Worm (Caenorhabditis elegans) whole organism, L3 larva: ENCODE data around the gene mog-1.

Experiments
- R02D3.7 ChIP-seq: fragments of 150-350 bp; optimal IDR thresholded peaks from 2 replicates; lab custom pipeline; 2014; ENCODE audit warnings: missing biosample characterization, missing genetic modification characterization
- aly-2 ChIP-seq: fragments of 150-350 bp; optimal IDR thresholded peaks from 2 replicates; lab custom pipeline; 2014; ENCODE audit warnings: missing biosample characterization, missing genetic modification characterization
- ama-1 ChIP-seq: fragments of 150-350 bp; optimal IDR thresholded peaks from 2 replicates; lab custom pipeline; 2018
- ceh-16 ChIP-seq: sonication (generic microtip); optimal IDR thresholded peaks from 2 replicates; lab custom pipeline; 2017; ENCODE audit warnings: missing biosample characterization, missing genetic modification characterization
- ceh-28 ChIP-seq: fragments of 150-350 bp; optimal IDR thresholded peaks from 2 replicates; lab custom pipeline; 2014; ENCODE audit warnings: missing biosample characterization, missing genetic modification reagents, missing genetic modification characterization
- ceh-9 ChIP-seq: sonication (generic microtip); optimal IDR thresholded peaks from 2 replicates; lab custom pipeline; 2018; ENCODE audit warnings: missing biosample characterization, missing genetic modification characterization
- daf-12 ChIP-seq: fragments of 150-350 bp; optimal IDR thresholded peaks from 2 replicates; lab custom pipeline; 2014; ENCODE audit warnings: missing biosample characterization, missing genetic modification reagents, missing genetic modification characterization
- egl-5 ChIP-seq: fragments of 150-350 bp; optimal IDR thresholded peaks from 2 replicates; lab custom pipeline; 2017; ENCODE audit warnings: missing biosample characterization, missing genetic modification reagents, missing genetic modification characterization, inconsistent platforms
- elt-1 ChIP-seq: fragments of 150-350 bp; optimal IDR thresholded peaks from 2 replicates; lab custom pipeline; 2014; ENCODE audit warnings: missing biosample characterization, missing genetic modification characterization
- elt-2 ChIP-seq: sonication (generic microtip); optimal IDR thresholded peaks from 2 replicates; lab custom pipeline; 2016; ENCODE audit warnings: missing genetic modification reagents, mild to moderate bottlenecking, missing genetic modification characterization, missing compliant biosample characterization
- eor-1 ChIP-seq, 2 experiments: fragments of 150-350 bp; optimal IDR thresholded peaks; 2 replicates each; lab custom pipeline; 2014 to 2018; ENCODE audit warnings: missing biosample characterization in 2 of 2, missing genetic modification characterization in 2 of 2
- fkh-10 ChIP-seq: sonication (generic microtip); optimal IDR thresholded peaks from 2 replicates; lab custom pipeline; 2017; ENCODE audit warnings: missing biosample characterization, missing genetic modification reagents, missing genetic modification characterization
- fkh-2 ChIP-seq: fragments of 150-350 bp; optimal IDR thresholded peaks from 2 replicates; lab custom pipeline; 2014; ENCODE audit warnings: missing biosample characterization, missing genetic modification reagents, missing genetic modification characterization
- fos-1 ChIP-seq: fragments of 150-350 bp; optimal IDR thresholded peaks from 2 replicates; lab custom pipeline; 2014; ENCODE audit warnings: missing biosample characterization, missing genetic modification characterization
- jun-1 ChIP-seq: fragments of 150-350 bp; optimal IDR thresholded peaks from 2 replicates; lab custom pipeline; 2014; ENCODE audit warnings: missing biosample characterization, missing genetic modification reagents, missing genetic modification characterization
- lin-39 ChIP-seq: fragments of 150-350 bp; optimal IDR thresholded peaks from 2 replicates; lab custom pipeline; 2018; ENCODE audit warnings: missing biosample characterization, missing genetic modification reagents, missing genetic modification characterization
- lsy-12 ChIP-seq: sonication (generic microtip); optimal IDR thresholded peaks from 2 replicates; lab custom pipeline; 2016; ENCODE audit warnings: mild to moderate bottlenecking, missing genetic modification characterization, missing compliant biosample characterization
- mdl-1 ChIP-seq: fragments of 150-350 bp; optimal IDR thresholded peaks from 2 replicates; lab custom pipeline; 2014; ENCODE audit warnings: missing biosample characterization, missing genetic modification characterization
- mml-1 ChIP-seq: fragments of 150-350 bp; sonication (generic microtip); optimal IDR thresholded peaks from 3 replicates; lab custom pipeline; 2014; ENCODE audit warnings: missing biosample characterization, missing genetic modification characterization
- nfya-1 ChIP-seq: sonication (generic microtip); optimal IDR thresholded peaks from 2 replicates; lab custom pipeline; 2017; ENCODE audit warnings: missing genetic modification characterization, mild to moderate bottlenecking, missing compliant biosample characterization, antibody characterized with exemption, moderate library complexity; ENCODE audit not compliant: insufficient read depth
- nhr-12 ChIP-seq: fragments of 150-350 bp; optimal IDR thresholded peaks from 2 replicates; lab custom pipeline; 2014; ENCODE audit warnings: missing biosample characterization, missing genetic modification characterization
- nhr-23 ChIP-seq: fragments of 150-350 bp; optimal IDR thresholded peaks from 2 replicates; lab custom pipeline; 2014; ENCODE audit warnings: missing biosample characterization, missing genetic modification reagents, missing genetic modification characterization
- nhr-237 ChIP-seq: fragments of 150-350 bp; optimal IDR thresholded peaks from 2 replicates; lab custom pipeline; 2014; ENCODE audit warnings: missing biosample characterization, missing genetic modification characterization
- nhr-25 ChIP-seq: sonication (generic microtip); optimal IDR thresholded peaks from 2 replicates; lab custom pipeline; 2017; ENCODE audit warnings: missing biosample characterization, missing genetic modification characterization
- nhr-28 ChIP-seq: fragments of 150-350 bp; optimal IDR thresholded peaks from 2 replicates; lab custom pipeline; 2014; ENCODE audit warnings: missing biosample characterization, missing genetic modification characterization
- nhr-43 ChIP-seq: sonication (generic microtip); optimal IDR thresholded peaks from 2 replicates; lab custom pipeline; 2016; ENCODE audit warnings: mild to moderate bottlenecking, missing genetic modification characterization, missing compliant biosample characterization; ENCODE audit not compliant: poor library complexity, severe bottlenecking
- nhr-67 ChIP-seq: fragments of 150-350 bp; optimal IDR thresholded peaks from 2 replicates; lab custom pipeline; 2014; ENCODE audit warnings: missing biosample characterization, missing genetic modification characterization
- nhr-76 ChIP-seq: fragments of 150-350 bp; sonication (generic microtip); optimal IDR thresholded peaks from 5 replicates; lab custom pipeline; 2014; ENCODE audit warnings: missing biosample characterization, missing genetic modification characterization
- nhr-77 ChIP-seq: fragments of 150-350 bp; optimal IDR thresholded peaks from 2 replicates; lab custom pipeline; 2014; ENCODE audit warnings: missing biosample characterization, missing genetic modification characterization
- pha-4 ChIP-seq: fragments of 150-350 bp; optimal IDR thresholded peaks from 2 replicates; lab custom pipeline; 2014; ENCODE audit warnings: missing biosample characterization, missing genetic modification reagents, missing genetic modification characterization
- sea-2 ChIP-seq: fragments of 150-350 bp; sonication (generic microtip); optimal IDR thresholded peaks from 4 replicates; lab custom pipeline; 2014; ENCODE audit warnings: missing biosample characterization, missing genetic modification reagents, missing genetic modification characterization
- snpc-4 ChIP-seq: fragments of 150-350 bp; optimal IDR thresholded peaks from 2 replicates; lab custom pipeline; 2014; ENCODE audit warnings: missing biosample characterization, missing genetic modification characterization
- tbx-2 ChIP-seq: sonication (generic microtip); optimal IDR thresholded peaks from 2 replicates; lab custom pipeline; 2016; ENCODE audit warnings: mild to moderate bottlenecking, missing genetic modification characterization, missing compliant biosample characterization
- unc-39 ChIP-seq: sonication (generic microtip); optimal IDR thresholded peaks from 4 replicates; lab custom pipeline; 2017; ENCODE audit warnings: missing biosample characterization, missing genetic modification characterization
- unc-62 ChIP-seq: fragments of 150-350 bp; sonication (generic microtip); optimal IDR thresholded peaks from 4 replicates; lab custom pipeline; 2014; ENCODE audit warnings: missing biosample characterization, missing genetic modification reagents, missing genetic modification characterization
- zag-1 ChIP-seq: fragments of 150-350 bp; optimal IDR thresholded peaks from 2 replicates; lab custom pipeline; 2014; ENCODE audit warnings: missing biosample characterization, missing genetic modification characterization
- ztf-11 ChIP-seq: fragments of 150-350 bp; optimal IDR thresholded peaks from 2 replicates; lab custom pipeline; 2014; ENCODE audit warnings: missing biosample characterization, missing genetic modification characterization
- ztf-4 ChIP-seq: fragments of 150-350 bp; optimal IDR thresholded peaks from 2 replicates; lab custom pipeline; 2014; ENCODE audit warnings: missing biosample characterization, missing genetic modification characterization

The mog-1 gene

DNA sequence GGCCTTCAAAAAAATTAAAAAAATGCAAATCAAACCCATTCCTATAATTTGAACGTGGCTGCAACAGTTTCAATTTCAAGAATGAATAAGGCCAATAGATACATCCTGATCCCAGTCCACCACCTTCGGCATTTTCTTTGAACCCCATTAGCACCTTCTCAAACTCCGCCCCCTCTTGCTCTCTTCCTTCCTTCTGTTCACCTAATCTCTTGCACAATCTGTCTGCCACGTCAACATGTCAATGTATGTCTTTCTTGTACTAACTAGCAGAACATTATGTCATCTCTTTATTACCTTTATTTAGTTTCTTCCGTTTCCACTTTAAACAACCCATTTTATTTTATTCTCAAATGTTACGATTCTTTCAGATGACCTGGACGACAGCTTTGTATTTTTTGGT is 37.5 kb upstream of the mog-1 start, which contains the start of gene C05B5.4:
TSS of gene C05B5.4 (plus strand) at position 351 of the 400 bp plus-strand sequence.
- no peak for TF ChIP-seq eor-1 (tag; optimal IDR thresholded peaks at IDR 0.05; lab: Kevin White, UChicago)
- no peak for TF ChIP-seq lsy-12 (tag; lab: Kevin White, UChicago)
- no peak for TF ChIP-seq unc-39
- no peak for TF ChIP-seq nhr-67
- TF ChIP-seq sea-2 (GFP tag; lab: Kevin White, UChicago) = no peak
- no peak for TF ChIP-seq daf-12 (tag; lab: Kevin White, UChicago)
- TF ChIP-seq, all 47 proteins: peak for 0

DNA sequence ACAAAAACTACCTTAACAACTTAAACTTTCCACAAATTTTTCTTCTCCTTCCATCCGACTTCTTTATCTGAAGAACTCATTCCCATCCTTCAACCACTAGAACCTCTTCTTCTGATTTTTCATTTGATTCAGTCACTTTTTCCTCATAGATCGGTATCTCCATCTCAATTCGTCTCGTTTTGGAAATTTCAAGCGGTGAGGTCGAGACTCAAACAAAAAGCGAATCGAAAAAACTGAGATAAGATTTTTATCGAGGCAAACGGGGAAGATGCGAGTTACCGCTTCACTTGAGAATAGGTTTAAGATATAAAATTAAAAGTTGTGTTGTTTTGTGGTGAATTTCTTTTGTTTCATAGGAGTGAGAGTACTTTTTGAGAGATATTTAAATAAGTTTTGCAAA is 35.3 kb upstream of the mog-1 start:
- TF ChIP-seq elt-1 (tag; lab: Kevin White, UChicago) (peak; percentile 98), ama-1 (lab: Kevin White, UChicago) (no peak), lsy-12 (tag; lab: Kevin White, UChicago) (no peak), unc-39 (no peak), mdl-1 (tag; lab: Kevin White, UChicago) (no peak)
- TF ChIP-seq, all 47 proteins: peak for 1

- no peak for TF ChIP-seq ztf-4 (tag; lab: Kevin White, UChicago)
Measured at ce11 chrIII:9988352-9988751, 32.3 kb upstream of the mog-1 start, which contains the start of gene C05B5.1. C05B5.1 (minus strand) TSS chrIII:9988452.

DNA sequence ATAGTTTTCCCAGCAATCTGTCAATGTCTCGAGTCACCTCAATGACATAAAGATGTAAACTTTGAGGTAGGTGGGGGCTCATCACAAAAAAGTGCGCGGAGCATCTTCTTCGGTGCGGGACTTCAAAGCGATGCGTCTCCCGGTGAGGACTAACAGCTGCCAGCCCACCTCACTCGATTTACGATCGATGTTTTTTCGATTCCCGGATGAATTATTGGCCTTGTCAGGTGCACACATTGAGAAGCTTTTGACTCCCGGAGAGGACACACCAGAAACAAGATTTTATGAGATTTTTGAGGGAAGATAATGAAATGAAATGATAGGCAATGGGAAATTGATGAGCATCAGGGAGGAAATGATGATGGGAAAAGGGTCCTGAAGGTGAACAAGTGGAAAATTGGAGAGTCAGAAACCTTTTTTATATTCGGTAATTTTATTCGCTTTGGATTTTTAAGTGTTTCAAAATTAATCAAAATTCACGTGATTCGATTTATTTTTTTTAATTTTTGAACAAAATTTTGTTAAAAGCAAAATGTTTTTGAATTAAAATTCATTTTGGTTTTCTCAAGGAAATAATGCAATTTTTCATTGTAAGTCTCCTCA is 30.9 kb upstream of the mog-1 start, which contains the start of gene C05B5.12:
TSS of gene C05B5.12 (plus strand) at position 553 of the 603 bp plus-strand sequence.
- TF ChIP-seq R02D3.7 (no peak), nhr-23 (tag; lab: Kevin White, UChicago) (no peak), egl-5 (tag; lab: Kevin White, UChicago) (peak; percentile 38), nhr-77 (tag; lab: Kevin White, UChicago) (no peak), mml-1 (tag; lab: Kevin White, UChicago) (no peak), lin-39 (tag; lab: Kevin White, UChicago) (peak; percentile 5), pha-4 (tag; lab: Kevin White, UChicago) (no peak)
- TF ChIP-seq, all 47 proteins: peak for 2

DNA sequence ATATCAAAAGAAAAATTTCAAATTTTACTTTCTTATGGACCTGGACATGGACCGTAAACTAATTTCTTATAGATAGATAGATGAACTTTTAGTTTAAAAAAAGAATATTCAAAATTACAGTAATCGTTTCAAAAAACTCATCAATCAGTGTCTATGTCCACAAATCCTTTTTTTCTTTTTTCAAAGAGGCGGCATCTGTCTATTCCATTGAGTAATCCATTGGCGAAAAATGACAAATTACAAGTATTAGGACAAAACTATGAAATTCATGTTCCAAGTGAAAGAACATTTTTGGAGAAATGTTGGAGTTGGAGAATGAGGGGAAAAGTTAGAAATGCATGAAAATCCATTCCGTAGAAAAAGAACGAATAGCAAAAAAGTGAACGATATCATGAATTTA is 29.5 kb upstream of the mog-1 start:
- TF ChIP-seq ceh-16 (no peak), ztf-4 (tag; lab: Kevin White, UChicago) (no peak), jun-1 (tag; lab: Kevin White, UChicago) (no peak), fkh-2 (tag; lab: Kevin White, UChicago) (no peak), zag-1 (tag; lab: Kevin White, UChicago) (no peak), elt-2 (tag; lab: Kevin White, UChicago) (no peak), snpc-4 (tag; lab: Kevin White, UChicago) (no peak), unc-39 (no peak), nfya-1 (tag; lab: Kevin White, UChicago) (no peak), lsy-12 (tag; lab: Kevin White, UChicago) (no peak), nhr-237 (tag; lab: Kevin White, UChicago) (no peak), nhr-76 (tag; lab: Kevin White, UChicago) (no peak), tbx-2 (tag; lab: Kevin White, UChicago) (no peak), mml-1 (tag; lab: Kevin White, UChicago) (no peak), eor-1 (tag; optimal IDR thresholded peaks at IDR 0.05; lab: Kevin White, UChicago) (no peak), nhr-25 (tag; lab: Kevin White, UChicago) (no peak), unc-62 (GFP tag; lab: Kevin White, UChicago) (no peak), nhr-12 (no peak), lin-39 (tag; lab: Kevin White, UChicago) (no peak)

DNA sequence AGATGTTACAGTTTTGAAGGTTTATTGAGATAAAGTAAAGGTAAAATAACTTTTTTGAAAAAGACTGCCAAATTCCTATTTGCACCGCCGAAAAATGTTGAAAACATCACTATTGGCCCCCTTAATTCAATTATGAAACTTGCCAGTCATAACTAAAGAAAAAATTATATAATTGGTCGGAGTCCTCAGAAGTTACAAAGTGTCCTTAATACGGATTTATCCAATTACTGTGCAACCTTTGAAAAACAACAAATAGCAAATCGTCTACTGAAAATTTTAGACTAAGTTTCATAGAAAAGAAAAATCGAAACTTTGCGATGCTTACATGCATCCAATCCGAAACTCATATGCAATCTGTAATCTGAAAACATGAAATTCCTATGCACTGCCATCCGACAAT is 28.6 kb upstream of the mog-1 start:
- TF ChIP-seq nhr-28 (tag; lab: Kevin White, UChicago) (no peak), fkh-2 (tag; lab: Kevin White, UChicago) (no peak), nhr-25 (tag; lab: Kevin White, UChicago) (no peak), ztf-4 (tag; lab: Kevin White, UChicago) (no peak), aly-2 (tag; lab: Kevin White, UChicago) (no peak), ceh-16 (no peak), ztf-11 (tag; lab: Kevin White, UChicago) (no peak), tbx-2 (tag; lab: Kevin White, UChicago) (no peak), fos-1 (tag; lab: Kevin White, UChicago) (no peak), fkh-10 (GFP tag; lab: Kevin White, UChicago) (no peak), ceh-9 (tag; lab: Kevin White, UChicago) (no peak), daf-12 (tag; lab: Kevin White, UChicago) (no peak), unc-62 (GFP tag; lab: Kevin White, UChicago) (no peak), ceh-28 (tag; lab: Kevin White, UChicago) (no peak), nhr-43 (tag; lab: Kevin White, UChicago) (no peak), pha-4 (tag; lab: Kevin White, UChicago) (no peak), egl-5 (tag; lab: Kevin White, UChicago) (no peak), eor-1 (tag; optimal IDR thresholded peaks at IDR 0.05; lab: Kevin White, UChicago) (no peak), mdl-1 (tag; lab: Kevin White, UChicago) (no peak), nhr-76 (tag; lab: Kevin White, UChicago) (no peak)
